Fruit fly (Drosophila melanogaster) whole organism, adult: Measurements from ENCODE around the gene CG31431.

ENCODE experiments used
- CG11617 ChIP-seq: fragments of 200-800 bp; sonication (Bioruptor generic); optimal IDR thresholded peaks from 2 replicates; lab custom pipeline; 2017; ENCODE audit warnings: mild to moderate bottlenecking, missing biosample characterization, missing genetic modification reagents, missing genetic modification characterization
- CG12768 ChIP-seq: fragments of 200-800 bp; sonication (Bioruptor generic); optimal IDR thresholded peaks from 2 replicates; lab custom pipeline; 2017; ENCODE audit warnings: missing biosample characterization, missing genetic modification characterization, mild to moderate bottlenecking, moderate library complexity, missing genetic modification reagents
- CG14711 ChIP-seq: fragments of 200-800 bp; sonication (Bioruptor generic); optimal IDR thresholded peaks from 2 replicates; lab custom pipeline; 2018; ENCODE audit warnings: missing biosample characterization, mild to moderate bottlenecking, missing genetic modification characterization, moderate library complexity
- CG1620 ChIP-seq: fragments of 200-800 bp; sonication (Bioruptor generic); optimal IDR thresholded peaks from 2 replicates; lab custom pipeline; 2016; ENCODE audit warnings: missing biosample characterization, missing genetic modification characterization
- CG33017 ChIP-seq: fragments of 200-800 bp; sonication (Bioruptor generic); optimal IDR thresholded peaks from 2 replicates; lab custom pipeline; 2018; ENCODE audit warnings: missing biosample characterization, mild to moderate bottlenecking, missing genetic modification characterization, moderate library complexity
- CG5204 ChIP-seq: fragments of 200-800 bp; sonication (Bioruptor generic); optimal IDR thresholded peaks from 2 replicates; lab custom pipeline; 2016; ENCODE audit warnings: missing biosample characterization, missing genetic modification characterization
- CG7045 ChIP-seq: fragments of 200-800 bp; sonication (Bioruptor generic); optimal IDR thresholded peaks from 2 replicates; lab custom pipeline; 2017; ENCODE audit warnings: missing biosample characterization, mild to moderate bottlenecking, missing genetic modification characterization
- CG7101 ChIP-seq: fragments of 200-800 bp; sonication (Bioruptor generic); optimal IDR thresholded peaks from 2 replicates; lab custom pipeline; 2018; ENCODE audit warnings: missing biosample characterization, mild to moderate bottlenecking, missing genetic modification characterization, moderate library complexity
- Clk ChIP-seq: fragments of 200-800 bp; sonication (Bioruptor generic); optimal IDR thresholded peaks from 2 replicates; lab custom pipeline; 2017; ENCODE audit warnings: missing biosample characterization, missing genetic modification characterization
- Hr96 ChIP-seq: fragments of 200-800 bp; sonication (Bioruptor generic); optimal IDR thresholded peaks from 2 replicates; lab custom pipeline; 2016; ENCODE audit warnings: missing biosample characterization, missing genetic modification characterization
- Mnt ChIP-seq: fragments of 200-800 bp; sonication (Bioruptor generic); optimal IDR thresholded peaks from 2 replicates; lab custom pipeline; 2016; ENCODE audit warnings: missing biosample characterization, mild to moderate bottlenecking, missing genetic modification characterization
- bab1 ChIP-seq: fragments of 200-800 bp; sonication (Bioruptor generic); optimal IDR thresholded peaks from 3 replicates; lab custom pipeline; 2019; ENCODE audit warnings: missing biosample characterization, mild to moderate bottlenecking, missing genetic modification characterization, moderate library complexity
- cic ChIP-seq: fragments of 200-800 bp; sonication (Bioruptor generic); optimal IDR thresholded peaks from 2 replicates; lab custom pipeline; 2017; ENCODE audit warnings: missing biosample characterization, mild to moderate bottlenecking, missing genetic modification characterization, moderate library complexity
- cnc ChIP-seq, 2 experiments: fragments of >200 bp; optimal IDR thresholded peaks; 2 replicates each; lab custom pipeline; 2017
- kay ChIP-seq: fragments of 200-800 bp; sonication (Bioruptor generic); peaks from one replicate; lab custom pipeline; 2016; ENCODE audit warnings: missing biosample characterization, missing genetic modification characterization, borderline replicate concordance
- ovo ChIP-seq: fragments of 200-800 bp; sonication (Bioruptor generic); optimal IDR thresholded peaks from 2 replicates; lab custom pipeline; 2016; ENCODE audit warnings: missing biosample characterization, missing genetic modification characterization
- pad ChIP-seq: fragments of 200-800 bp; sonication (Bioruptor generic); optimal IDR thresholded peaks from 3 replicates; lab custom pipeline; 2017; ENCODE audit warnings: missing biosample characterization, missing genetic modification characterization, mild to moderate bottlenecking, moderate library complexity, missing genetic modification reagents
- tj ChIP-seq: fragments of 200-800 bp; sonication (Bioruptor generic); optimal IDR thresholded peaks from 3 replicates; lab custom pipeline; 2017; ENCODE audit warnings: missing biosample characterization, mild to moderate bottlenecking, missing genetic modification characterization, moderate library complexity
- toe ChIP-seq: fragments of 200-800 bp; sonication (Bioruptor generic); optimal IDR thresholded peaks from 2 replicates; lab custom pipeline; 2016; ENCODE audit warnings: missing biosample characterization, missing genetic modification characterization

CG31431 gene

DNA sequence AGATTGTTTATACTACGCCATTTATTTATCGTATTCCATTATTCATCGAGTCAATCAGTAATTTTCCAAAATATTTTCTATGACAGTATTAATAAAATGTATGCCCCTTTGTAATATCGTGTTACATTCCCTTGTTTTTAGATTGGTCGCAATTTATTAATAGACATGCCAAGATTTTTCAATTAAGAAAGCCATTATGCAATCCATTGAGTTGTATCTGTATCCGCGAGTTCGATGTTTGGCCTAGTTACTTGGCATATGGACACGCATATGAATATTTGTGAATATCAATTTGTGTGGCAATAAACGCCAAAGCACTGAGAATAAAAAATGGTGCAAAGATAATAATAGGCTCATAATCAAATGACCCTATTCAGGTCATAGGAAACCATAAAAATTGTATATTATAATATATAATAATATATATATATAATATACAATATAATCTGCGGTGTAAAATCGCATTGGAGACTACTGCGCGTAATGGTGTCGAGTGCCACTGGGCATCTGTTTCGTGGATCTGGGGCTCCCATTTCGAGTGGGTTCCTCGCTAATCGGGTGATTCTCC is 6.6 kb upstream of the CG31431 start:
- TF ChIP-seq ovo (GFP tag; lab: Kevin White, UChicago) (no peak), CG14711 (tag; lab: Kevin White, UChicago) (no peak), CG7045 (GFP tag; lab: Kevin White, UChicago) (no peak), CG11617 (GFP tag; lab: Kevin White, UChicago) (no peak), cic (GFP tag; lab: Kevin White, UChicago) (no peak), pad (GFP tag; lab: Kevin White, UChicago) (no peak), Clk (no peak), CG12768 (GFP tag; lab: Kevin White, UChicago) (no peak), CG5204 (GFP tag; lab: Kevin White, UChicago) (no peak), CG33017 (no peak), kay (GFP tag; lab: Kevin White, UChicago) (no peak), Mnt (GFP tag; lab: Kevin White, UChicago) (no peak), CG7101 (tag; lab: Kevin White, UChicago) (no peak), Hr96 (GFP tag; lab: Kevin White, UChicago) (no peak), tj (GFP tag; lab: Kevin White, UChicago) (no peak), bab1 (GFP tag; lab: Kevin White, UChicago) (no peak)

dm6 chr3R:21864484-21864883 is 6.0 kb upstream of the CG31431 start:
- no peak for TF ChIP-seq CG7101 (tag; lab: Kevin White, UChicago)
- no peak for TF ChIP-seq tj (GFP tag; lab: Kevin White, UChicago)
- no peak for TF ChIP-seq toe (GFP tag; lab: Kevin White, UChicago)
- peak; percentile 7 for TF ChIP-seq kay (GFP tag; lab: Kevin White, UChicago)
- TF ChIP-seq Hr96 (GFP tag; lab: Kevin White, UChicago): no peak

DNA sequence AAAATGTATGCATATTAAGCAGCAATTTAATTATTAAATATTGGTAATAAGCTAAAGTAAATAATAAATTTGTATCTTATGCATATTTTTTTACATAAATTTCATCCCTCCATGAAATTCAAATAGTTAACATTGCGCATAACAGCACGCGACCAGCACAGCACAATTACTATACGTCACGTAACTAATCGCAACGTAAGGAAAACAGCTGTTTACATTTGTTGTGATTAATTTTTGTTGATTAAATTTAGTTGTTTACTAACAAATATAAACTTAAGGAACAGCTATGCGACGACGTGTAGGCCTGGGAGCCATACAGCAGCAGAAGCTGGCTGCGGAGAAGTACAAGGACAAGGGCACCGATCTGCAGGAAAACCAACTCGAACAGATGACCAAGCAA is 5.5 kb upstream of the CG31431 start, which contains the start of gene lsn:
TSS of gene lsn (plus strand) at position 177 of the 400 bp plus-strand sequence.
- TF ChIP-seq ovo (GFP tag; lab: Kevin White, UChicago) (peak; percentile 42), kay (GFP tag; lab: Kevin White, UChicago) (peak; percentile 12), bab1 (GFP tag; lab: Kevin White, UChicago) (peak; percentile 15), Hr96 (GFP tag; lab: Kevin White, UChicago) (no peak)

dm6 chr3R:21867819-21868218 is 2.7 kb upstream of the CG31431 start, which contains the start of the genes CG6569 and Cby:
CG6569 (minus strand) TSS chr3R:21867919.
Cby (plus strand) TSS chr3R:21868003.
- TF ChIP-seq CG1620 (GFP tag; lab: Kevin White, UChicago) (no peak), kay (GFP tag; lab: Kevin White, UChicago) (no peak), CG7101 (tag; lab: Kevin White, UChicago) (no peak), tj (GFP tag; lab: Kevin White, UChicago) (no peak), cnc (optimal IDR thresholded peaks at IDR 0.05; lab: Kevin White, UChicago) (no peak), CG7045 (GFP tag; lab: Kevin White, UChicago) (no peak)

dm6 chr3R:21869464-21870100 is 899 bp upstream of the CG31431 start, which contains the start of gene CG31174:
CG31174 (minus strand) TSS chr3R:21869514.
- TF ChIP-seq kay (GFP tag; lab: Kevin White, UChicago) (peak; percentile 53), CG11617 (GFP tag; lab: Kevin White, UChicago) (no peak)

- peak; percentile 72 for TF ChIP-seq kay (GFP tag; lab: Kevin White, UChicago)
- TF ChIP-seq CG7045 (GFP tag; lab: Kevin White, UChicago): no peak
- TF ChIP-seq cic (GFP tag; lab: Kevin White, UChicago): peak; percentile 52
Observed at dm6 chr3R:21871348-21871940, 963 bp downstream of the CG31431 start.

dm6 chr3R:21873439-21873838 is 3.0 kb downstream of the CG31431 start, which contains the start of gene CG31178:
CG31178 (plus strand) TSS chr3R:21873739.
- TF ChIP-seq cic (GFP tag; lab: Kevin White, UChicago): no peak
- peak; percentile 34 for TF ChIP-seq kay (GFP tag; lab: Kevin White, UChicago)
